Worm (Caenorhabditis elegans) whole organism, late embryonic: ENCODE results near the gene alg-2.
"Not testable (repeated sequence)": the region's sequence is repeated elsewhere in the genome, so short reads cannot be mapped to it uniquely, and the experiment has no call there.

Experiments
- ama-1 ChIP-seq: fragments of 150-350 bp; optimal IDR thresholded peaks from 2 replicates; lab custom pipeline; 2014
- dmd-4 ChIP-seq: sonication (generic microtip); optimal IDR thresholded peaks from 2 replicates; lab custom pipeline; 2016; ENCODE audit warnings: borderline replicate concordance, missing genetic modification characterization, missing compliant biosample characterization
- elt-2 ChIP-seq: sonication (generic microtip); optimal IDR thresholded peaks from 2 replicates; lab custom pipeline; 2016; ENCODE audit warnings: missing genetic modification reagents, missing genetic modification characterization, missing compliant biosample characterization
- ets-4 ChIP-seq: sonication (generic microtip); optimal IDR thresholded peaks from 2 replicates; lab custom pipeline; 2016; ENCODE audit warnings: missing genetic modification characterization, missing compliant biosample characterization
- eyg-1 ChIP-seq: sonication (generic microtip); optimal IDR thresholded peaks from 2 replicates; lab custom pipeline; 2016; ENCODE audit warnings: missing genotype, missing genetic modification characterization, missing compliant biosample characterization
- fkh-10 ChIP-seq: fragments of 150-350 bp; optimal IDR thresholded peaks from 2 replicates; lab custom pipeline; 2014; ENCODE audit warnings: missing biosample characterization, missing genetic modification reagents, missing genetic modification characterization
- hlh-30 ChIP-seq: sonication (generic microtip); optimal IDR thresholded peaks from 2 replicates; lab custom pipeline; 2017; ENCODE audit warnings: antibody characterized with exemption, missing genetic modification characterization, missing compliant biosample characterization; ENCODE audit not compliant: insufficient read depth
- pat-9 ChIP-seq: fragments of 200-800 bp; sonication (Bioruptor generic); optimal IDR thresholded peaks from 2 replicates; lab custom pipeline; 2018; ENCODE audit warnings: mild to moderate bottlenecking, missing genetic modification characterization, moderate library complexity, missing compliant biosample characterization
- pha-4 ChIP-seq: fragments of 150-350 bp; optimal IDR thresholded peaks from 2 replicates; lab custom pipeline; 2018; ENCODE audit warnings: missing biosample characterization, missing genetic modification reagents, missing genetic modification characterization
- sox-2 ChIP-seq: fragments of 200-800 bp; sonication (Bioruptor generic); IDR thresholded peaks from 2 replicates; pipeline ENCODE4 v1.3.6; 2022; ENCODE audit warnings: missing genetic modification reagents, missing genetic modification characterization, missing compliant biosample characterization

DNA sequence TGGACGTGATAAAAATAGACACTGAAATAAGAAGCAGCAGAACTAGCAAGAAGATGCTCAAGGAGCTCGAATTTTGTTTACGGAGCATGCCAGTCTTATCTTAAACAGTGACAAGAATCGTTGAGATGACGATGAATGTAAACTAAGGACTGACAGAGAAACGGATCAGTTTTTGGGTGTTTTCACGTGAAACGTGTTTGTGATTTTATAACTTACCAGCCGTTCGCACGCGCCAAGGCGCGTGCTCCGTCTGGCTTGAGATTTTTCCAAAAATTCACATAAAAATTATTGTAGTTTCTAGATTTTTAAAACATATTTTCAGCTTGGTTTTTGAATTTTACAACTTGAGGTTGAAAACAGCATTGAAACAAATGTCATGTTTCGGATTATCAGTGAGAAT is 22.4 kb upstream of the alg-2 start, which contains the start of gene F28A10.5:
- not testable (repeated sequence) for TF ChIP-seq dmd-4 (tag; lab: Kevin White, UChicago); pha-4 (tag; lab: Kevin White, UChicago); hlh-30; sox-2 (GFP tag; lab: Robert Waterston, UW); ama-1 (lab: Kevin White, UChicago); eyg-1 (tag; lab: Kevin White, UChicago); fkh-10 (GFP tag; lab: Kevin White, UChicago); ets-4 (tag; lab: Kevin White, UChicago); elt-2; pat-9 (tag; lab: Kevin White, UChicago)
